Worm (Caenorhabditis elegans): ENCODE results near the gene sri-45.

ce11 chrII:682326-682725 is 20.7 kb upstream of the sri-45 start, which contains the start of gene T02H6.7:
- TF ChIP-seq pqm-1 (tag; optimal IDR thresholded peaks at IDR 0.05) (no peak), egl-5 (tag; optimal IDR thresholded peaks at IDR 0.05) (no peak), nhr-28 (tag; optimal IDR thresholded peaks at IDR 0.05) (no peak), daf-12 (tag; optimal IDR thresholded peaks at IDR 0.05) (no peak), ceh-82 (tag; optimal IDR thresholded peaks at IDR 0.05) (no peak), lin-39 (tag; optimal IDR thresholded peaks at IDR 0.05) (no peak), nhr-23 (tag; optimal IDR thresholded peaks at IDR 0.05) (no peak), fos-1 (tag; optimal IDR thresholded peaks at IDR 0.05) (no peak)
